Worm (Caenorhabditis elegans) whole organism, late embryonic: Measurements from ENCODE around the gene F10A3.4.

Source experiments
- ama-1 ChIP-seq: fragments of 150-350 bp; optimal IDR thresholded peaks from 2 replicates; lab custom pipeline; 2014
- ceh-9 ChIP-seq: sonication (generic microtip); optimal IDR thresholded peaks from 2 replicates; lab custom pipeline; 2016; ENCODE audit warnings: mild to moderate bottlenecking, missing genetic modification characterization, inconsistent platforms, missing compliant biosample characterization
- elt-2 ChIP-seq: sonication (generic microtip); optimal IDR thresholded peaks from 2 replicates; lab custom pipeline; 2016; ENCODE audit warnings: missing genetic modification reagents, missing genetic modification characterization, missing compliant biosample characterization
- ets-4 ChIP-seq: sonication (generic microtip); optimal IDR thresholded peaks from 2 replicates; lab custom pipeline; 2016; ENCODE audit warnings: missing genetic modification characterization, missing compliant biosample characterization
- nfya-1 ChIP-seq: sonication (generic microtip); optimal IDR thresholded peaks from 2 replicates; lab custom pipeline; 2017; ENCODE audit warnings: missing genetic modification characterization, mild to moderate bottlenecking, missing compliant biosample characterization, antibody characterized with exemption, moderate library complexity
- pha-4 ChIP-seq: fragments of 150-350 bp; optimal IDR thresholded peaks from 2 replicates; lab custom pipeline; 2018; ENCODE audit warnings: missing biosample characterization, missing genetic modification reagents, missing genetic modification characterization
- tbx-7 ChIP-seq: sonication (generic microtip); optimal IDR thresholded peaks from 2 replicates; lab custom pipeline; 2016; ENCODE audit warnings: missing genotype, missing genetic modification characterization, missing compliant biosample characterization

ce11 chrV:16103594-16103993 lies 45.3 kb upstream of the F10A3.4 start, which contains the start of gene argk-1:
- TF ChIP-seq ets-4 (no peak), nfya-1 (tag; lab: Kevin White, UChicago) (no peak), pha-4 (tag; lab: Kevin White, UChicago) (no peak), elt-2 (tag; lab: Kevin White, UChicago) (no peak), ceh-9 (tag; lab: Kevin White, UChicago) (no peak), tbx-7 (tag; lab: Kevin White, UChicago) (no peak), ama-1 (lab: Kevin White, UChicago) (no peak)
